Worm (Caenorhabditis elegans) whole organism, L4/young adult: ENCODE data around the gene syg-2.

Source experiments
- W03F9.2 ChIP-seq: fragments of 150-350 bp; optimal IDR thresholded peaks from 2 replicates; lab custom pipeline; 2014; ENCODE audit warnings: missing biosample characterization, missing genetic modification characterization
- dao-5 ChIP-seq: sonication (generic microtip); optimal IDR thresholded peaks from 2 replicates; lab custom pipeline; 2016; ENCODE audit warnings: missing genotype, missing genetic modification characterization, moderate library complexity, missing compliant biosample characterization
- him-1 ChIP-seq: sonication (generic microtip); optimal IDR thresholded peaks from 2 replicates; lab custom pipeline; 2016; ENCODE audit warnings: missing genotype, missing genetic modification reagents, missing genetic modification characterization, missing compliant biosample characterization

DNA sequence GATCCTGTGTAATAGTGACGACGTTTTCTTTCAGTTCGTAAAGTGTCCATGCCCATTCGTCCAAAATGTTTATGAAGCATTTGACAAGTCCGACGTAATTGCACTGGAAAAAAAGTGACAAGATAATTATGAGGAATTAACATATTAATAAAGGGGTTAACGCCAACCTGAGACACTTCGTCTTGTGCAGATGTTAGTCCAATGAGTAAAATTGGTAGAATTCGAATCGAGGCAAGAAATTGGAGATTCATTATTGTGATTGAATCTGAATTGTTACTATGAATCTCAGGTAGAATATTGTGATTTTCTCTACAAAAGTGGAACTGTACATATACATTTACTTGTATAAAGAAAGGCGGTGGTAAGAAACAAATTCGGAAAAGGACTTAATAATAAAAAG, 18.6 kb upstream of the syg-2 start, which contains the start of gene F54E4.3:
- TF ChIP-seq him-1 (tag; lab: Kevin White, UChicago) (no peak), dao-5 (no peak), W03F9.2 (no peak)
